Fruit fly (Drosophila melanogaster) whole organism, adult: ENCODE measurements around the gene CG6726.

Experiments
- CG11617 ChIP-seq: fragments of 200-800 bp; sonication (Bioruptor generic); optimal IDR thresholded peaks from 2 replicates; lab custom pipeline; 2017; ENCODE audit warnings: mild to moderate bottlenecking, missing biosample characterization, missing genetic modification reagents, missing genetic modification characterization
- CG12768 ChIP-seq: fragments of 200-800 bp; sonication (Bioruptor generic); optimal IDR thresholded peaks from 2 replicates; lab custom pipeline; 2017; ENCODE audit warnings: missing biosample characterization, missing genetic modification characterization, mild to moderate bottlenecking, moderate library complexity, missing genetic modification reagents
- CG14711 ChIP-seq: fragments of 200-800 bp; sonication (Bioruptor generic); optimal IDR thresholded peaks from 2 replicates; lab custom pipeline; 2018; ENCODE audit warnings: missing biosample characterization, mild to moderate bottlenecking, missing genetic modification characterization, moderate library complexity
- CG1620 ChIP-seq: fragments of 200-800 bp; sonication (Bioruptor generic); optimal IDR thresholded peaks from 2 replicates; lab custom pipeline; 2016; ENCODE audit warnings: missing biosample characterization, missing genetic modification characterization
- CG33017 ChIP-seq: fragments of 200-800 bp; sonication (Bioruptor generic); optimal IDR thresholded peaks from 2 replicates; lab custom pipeline; 2018; ENCODE audit warnings: missing biosample characterization, mild to moderate bottlenecking, missing genetic modification characterization, moderate library complexity
- CG5204 ChIP-seq: fragments of 200-800 bp; sonication (Bioruptor generic); optimal IDR thresholded peaks from 2 replicates; lab custom pipeline; 2016; ENCODE audit warnings: missing biosample characterization, missing genetic modification characterization
- CG7045 ChIP-seq: fragments of 200-800 bp; sonication (Bioruptor generic); optimal IDR thresholded peaks from 2 replicates; lab custom pipeline; 2017; ENCODE audit warnings: missing biosample characterization, mild to moderate bottlenecking, missing genetic modification characterization
- CG7101 ChIP-seq: fragments of 200-800 bp; sonication (Bioruptor generic); optimal IDR thresholded peaks from 2 replicates; lab custom pipeline; 2018; ENCODE audit warnings: missing biosample characterization, mild to moderate bottlenecking, missing genetic modification characterization, moderate library complexity
- Clk ChIP-seq: fragments of 200-800 bp; sonication (Bioruptor generic); optimal IDR thresholded peaks from 2 replicates; lab custom pipeline; 2017; ENCODE audit warnings: missing biosample characterization, missing genetic modification characterization
- Crg-1 ChIP-seq: fragments of 200-800 bp; sonication (Bioruptor generic); optimal IDR thresholded peaks from 2 replicates; lab custom pipeline; 2016; ENCODE audit warnings: missing biosample characterization, missing genetic modification characterization
- Hr96 ChIP-seq: fragments of 200-800 bp; sonication (Bioruptor generic); optimal IDR thresholded peaks from 2 replicates; lab custom pipeline; 2016; ENCODE audit warnings: missing biosample characterization, missing genetic modification characterization
- Mnt ChIP-seq: fragments of 200-800 bp; sonication (Bioruptor generic); optimal IDR thresholded peaks from 2 replicates; lab custom pipeline; 2016; ENCODE audit warnings: missing biosample characterization, mild to moderate bottlenecking, missing genetic modification characterization
- bab1 ChIP-seq: fragments of 200-800 bp; sonication (Bioruptor generic); optimal IDR thresholded peaks from 3 replicates; lab custom pipeline; 2019; ENCODE audit warnings: missing biosample characterization, mild to moderate bottlenecking, missing genetic modification characterization, moderate library complexity
- cic ChIP-seq: fragments of 200-800 bp; sonication (Bioruptor generic); optimal IDR thresholded peaks from 2 replicates; lab custom pipeline; 2017; ENCODE audit warnings: missing biosample characterization, mild to moderate bottlenecking, missing genetic modification characterization, moderate library complexity
- cnc ChIP-seq, 2 experiments: fragments of >200 bp; optimal IDR thresholded peaks; 2 replicates each; lab custom pipeline; 2017
- kay ChIP-seq: fragments of 200-800 bp; sonication (Bioruptor generic); peaks from one replicate; lab custom pipeline; 2016; ENCODE audit warnings: missing biosample characterization, missing genetic modification characterization, borderline replicate concordance
- ovo ChIP-seq: fragments of 200-800 bp; sonication (Bioruptor generic); optimal IDR thresholded peaks from 2 replicates; lab custom pipeline; 2016; ENCODE audit warnings: missing biosample characterization, missing genetic modification characterization
- pad ChIP-seq: fragments of 200-800 bp; sonication (Bioruptor generic); optimal IDR thresholded peaks from 3 replicates; lab custom pipeline; 2017; ENCODE audit warnings: missing biosample characterization, missing genetic modification characterization, mild to moderate bottlenecking, moderate library complexity, missing genetic modification reagents
- tj ChIP-seq: fragments of 200-800 bp; sonication (Bioruptor generic); optimal IDR thresholded peaks from 3 replicates; lab custom pipeline; 2017; ENCODE audit warnings: missing biosample characterization, mild to moderate bottlenecking, missing genetic modification characterization, moderate library complexity
- toe ChIP-seq: fragments of 200-800 bp; sonication (Bioruptor generic); optimal IDR thresholded peaks from 2 replicates; lab custom pipeline; 2016; ENCODE audit warnings: missing biosample characterization, missing genetic modification characterization

CG6726 gene

DNA sequence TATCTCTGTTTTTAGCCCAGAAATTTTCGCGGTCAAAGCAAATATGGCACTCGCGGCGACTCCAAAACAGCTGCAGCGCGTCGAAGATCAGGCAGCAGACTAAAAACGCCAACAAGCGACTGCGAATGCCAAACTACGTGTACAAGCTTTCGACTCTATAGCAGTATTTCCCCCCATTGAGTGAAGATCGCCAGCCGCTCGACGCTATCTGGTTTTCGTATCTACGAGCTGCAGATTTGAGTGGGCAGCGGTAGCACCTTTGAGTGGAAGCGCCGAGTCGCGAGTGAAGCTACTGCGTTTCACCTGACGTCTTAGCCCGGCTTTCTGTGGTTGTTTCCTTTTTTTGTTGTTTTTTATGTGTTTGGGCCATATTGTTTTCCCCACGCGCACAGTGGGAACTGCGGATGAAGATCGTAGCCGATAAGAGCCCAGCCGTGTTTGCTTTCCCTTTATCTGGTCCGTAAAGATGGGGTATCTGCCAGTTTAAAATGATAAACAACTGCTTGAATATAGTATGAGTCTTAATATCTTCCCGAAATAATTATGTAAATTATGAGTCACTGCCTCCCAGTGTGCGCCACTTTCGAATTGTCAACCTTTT, 43.3 kb upstream of the CG6726 start, which contains the start of gene CG17121:
CG17121 (minus strand) TSS at position 126 of the 601 bp plus-strand sequence.
- TF ChIP-seq CG5204 (no peak), pad (GFP tag; lab: Kevin White, UChicago) (peak; percentile 20), Clk (no peak), Mnt (GFP tag; lab: Kevin White, UChicago) (peak; percentile 2), CG11617 (GFP tag; lab: Kevin White, UChicago) (no peak), CG14711 (tag; lab: Kevin White, UChicago) (no peak), kay (no peak), cic (peak; percentile 70)

DNA sequence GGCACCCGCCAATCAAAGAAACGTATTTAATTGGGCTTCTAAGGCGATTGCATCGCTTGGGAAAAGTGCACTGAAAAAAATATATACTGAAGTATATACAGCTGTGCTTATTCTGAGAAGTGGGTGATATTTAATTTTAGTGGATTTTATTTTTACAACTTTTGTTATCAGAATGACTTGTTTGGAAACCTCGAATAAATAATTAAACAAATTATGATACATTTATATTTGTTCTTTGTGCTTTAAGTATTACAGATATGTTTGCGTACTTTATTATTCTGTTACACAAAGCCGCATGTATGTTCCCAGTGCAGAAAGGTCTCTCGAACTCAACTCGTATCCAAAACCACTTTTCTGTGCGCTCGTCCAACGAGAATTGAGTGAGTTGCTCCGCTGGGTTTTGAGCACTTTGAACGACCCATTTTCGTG, 42.8 kb upstream of the CG6726 start:
- TF ChIP-seq CG5204 (peak; percentile 63), Hr96 (GFP tag; lab: Kevin White, UChicago) (peak; percentile 44), CG14711 (tag; lab: Kevin White, UChicago) (peak; percentile 30), CG33017 (tag; lab: Kevin White, UChicago) (peak; percentile 54), CG11617 (GFP tag; lab: Kevin White, UChicago) (peak; percentile 51), kay (no peak), toe (peak; percentile 49), pad (GFP tag; lab: Kevin White, UChicago) (no peak), CG7101 (peak; percentile 63), CG7045 (GFP tag; lab: Kevin White, UChicago) (peak; percentile 64), Crg-1 (no peak), CG12768 (peak; percentile 44), bab1 (GFP tag; lab: Kevin White, UChicago) (peak; percentile 11)

DNA sequence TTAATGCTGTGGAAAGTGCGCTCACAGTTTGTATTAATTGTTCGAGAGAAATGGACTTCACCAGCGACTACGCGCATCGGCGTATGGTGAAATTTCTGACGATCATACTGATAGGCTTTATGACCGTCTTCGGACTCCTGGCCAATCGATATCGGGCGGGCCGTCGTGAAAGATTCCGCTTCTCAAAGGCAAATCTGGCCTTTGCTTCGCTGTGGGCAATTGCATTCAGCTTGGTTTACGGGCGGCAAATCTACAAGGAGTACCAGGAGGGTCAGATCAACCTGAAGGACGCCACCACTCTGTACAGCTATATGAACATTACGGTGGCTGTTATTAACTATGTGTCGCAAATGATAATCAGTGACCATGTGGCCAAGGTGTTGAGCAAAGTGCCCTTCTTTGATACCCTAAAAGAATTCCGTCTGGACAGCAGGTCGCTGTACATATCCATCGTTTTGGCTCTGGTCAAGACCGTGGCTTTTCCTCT, 39.8 kb upstream of the CG6726 start, which contains the start of gene Gr94a:
Gr94a (plus strand) TSS at position 51 of the 487 bp plus-strand sequence.
- TF ChIP-seq CG14711 (tag; lab: Kevin White, UChicago) = no peak
- no peak for TF ChIP-seq cnc (optimal IDR thresholded peaks at IDR 0.05; lab: Kevin White, UChicago)
- TF ChIP-seq kay = no peak
- TF ChIP-seq Crg-1 = no peak
- TF ChIP-seq Hr96 (GFP tag; lab: Kevin White, UChicago) = no peak
- no peak for TF ChIP-seq CG12768
- no peak for TF ChIP-seq ovo (GFP tag; lab: Kevin White, UChicago)
- no peak for TF ChIP-seq Mnt (GFP tag; lab: Kevin White, UChicago)
- no peak for TF ChIP-seq CG7045 (GFP tag; lab: Kevin White, UChicago)
- no peak for TF ChIP-seq toe
- TF ChIP-seq CG33017 (tag; lab: Kevin White, UChicago) = no peak

DNA sequence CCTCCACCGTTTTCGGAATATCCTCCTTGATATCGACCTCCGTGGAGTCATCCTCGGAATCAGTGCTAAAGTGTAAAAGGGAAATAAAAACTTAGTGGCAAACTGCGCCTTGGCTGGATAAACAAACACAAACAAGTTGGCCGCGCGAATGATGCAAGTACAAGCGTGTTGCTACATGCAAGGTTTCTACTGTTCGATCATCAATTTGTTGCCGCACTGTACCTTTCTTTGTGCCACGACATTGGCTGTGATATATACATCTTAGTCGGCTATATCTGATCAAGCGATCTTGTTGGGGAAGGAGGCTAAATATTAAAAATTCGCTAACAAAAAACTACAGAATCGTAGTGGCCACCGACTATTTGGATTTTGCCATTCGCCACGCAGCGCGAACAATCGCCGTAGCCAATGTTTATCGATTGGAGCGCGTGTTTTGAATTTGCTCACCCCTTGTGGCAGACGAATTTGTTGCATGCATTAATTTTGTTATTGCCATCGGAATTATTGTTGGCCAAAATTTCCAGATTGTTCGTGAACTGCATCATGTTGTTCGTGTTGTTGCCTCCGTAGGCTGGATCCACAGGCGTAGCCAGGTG, 38.3 kb upstream of the CG6726 start:
- TF ChIP-seq Crg-1 (no peak), toe (no peak), CG5204 (no peak), Mnt (GFP tag; lab: Kevin White, UChicago) (no peak), CG12768 (no peak), CG33017 (tag; lab: Kevin White, UChicago) (no peak), CG14711 (tag; lab: Kevin White, UChicago) (no peak), pad (GFP tag; lab: Kevin White, UChicago) (no peak), cic (no peak), ovo (GFP tag; lab: Kevin White, UChicago) (no peak)

DNA sequence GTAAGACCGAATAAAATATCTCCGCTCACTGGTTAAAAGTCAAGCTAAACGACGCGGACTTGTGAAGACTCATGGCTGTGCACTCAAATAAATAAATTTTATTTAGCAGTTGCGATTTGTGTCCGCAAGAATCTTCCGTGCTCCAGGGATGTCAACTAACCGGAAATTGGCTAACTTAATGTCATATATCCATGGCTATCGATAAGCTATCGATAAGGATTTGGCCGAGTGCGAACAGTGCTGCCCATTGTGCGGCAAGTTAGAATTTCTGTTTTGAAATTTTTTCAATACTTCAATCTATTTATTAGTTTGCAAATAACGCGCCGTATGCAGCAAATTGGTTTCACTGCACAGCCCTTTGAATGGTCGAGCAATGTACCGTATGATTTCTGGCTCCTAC, 37.6 kb upstream of the CG6726 start, which contains the start of gene p53:
p53 (minus strand) TSS at position 147 of the 400 bp plus-strand sequence.
- TF ChIP-seq CG1620 (GFP tag; lab: Kevin White, UChicago) (peak; percentile 23), kay (no peak), Crg-1 (no peak), tj (GFP tag; lab: Kevin White, UChicago) (no peak), CG14711 (tag; lab: Kevin White, UChicago) (peak; percentile 51), CG12768 (no peak), Mnt (GFP tag; lab: Kevin White, UChicago) (peak; percentile 7), CG7045 (GFP tag; lab: Kevin White, UChicago) (no peak), CG7101 (peak; percentile 49), CG11617 (GFP tag; lab: Kevin White, UChicago) (peak; percentile 33), Hr96 (GFP tag; lab: Kevin White, UChicago) (peak; percentile 22), pad (GFP tag; lab: Kevin White, UChicago) (peak; percentile 18), toe (peak; percentile 35), Clk (no peak), bab1 (GFP tag; lab: Kevin White, UChicago) (peak; percentile 51), ovo (GFP tag; lab: Kevin White, UChicago) (no peak), cnc (optimal IDR thresholded peaks at IDR 0.05; lab: Kevin White, UChicago) (no peak), CG5204 (peak; percentile 35), cic (no peak)

DNA sequence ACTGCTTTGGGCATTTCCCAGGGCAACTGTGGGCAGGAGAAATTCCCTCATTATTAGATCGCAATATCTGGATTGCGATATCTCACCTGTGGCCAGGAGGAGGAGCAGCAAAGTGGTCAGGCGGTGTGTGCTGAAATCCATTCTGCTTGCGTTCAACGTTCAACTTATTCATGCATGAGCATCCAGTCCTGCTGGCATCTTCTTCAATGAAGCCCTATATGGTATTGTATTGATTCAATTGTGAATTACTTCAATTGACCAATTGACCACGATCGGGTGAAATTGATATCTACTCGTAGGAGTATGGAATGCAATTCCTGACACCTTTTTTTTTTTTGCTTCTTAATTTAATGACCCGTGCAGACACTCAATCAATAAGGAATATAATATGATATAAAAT, 35.4 kb upstream of the CG6726 start:
- TF ChIP-seq CG33017 (tag; lab: Kevin White, UChicago) (no peak), Mnt (GFP tag; lab: Kevin White, UChicago) (no peak)

DNA sequence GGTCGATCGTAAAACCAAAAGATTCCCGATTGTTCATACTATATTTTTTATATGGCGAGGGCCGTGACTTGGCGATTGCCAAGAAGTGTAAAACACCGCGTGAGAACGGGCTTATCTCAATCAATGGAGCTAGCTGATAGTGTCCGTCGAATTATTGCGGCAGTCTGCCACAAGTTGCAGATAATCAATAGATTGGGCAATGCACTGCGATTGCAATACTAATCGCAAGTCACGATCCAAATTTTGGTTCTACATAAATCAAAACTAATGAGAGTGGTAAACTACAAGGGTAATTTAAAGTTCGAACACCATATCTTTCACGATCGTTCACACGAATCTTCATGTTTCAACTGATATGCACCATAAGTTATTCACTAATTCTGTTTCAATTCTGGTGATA, 34.8 kb upstream of the CG6726 start:
- TF ChIP-seq cic (peak; percentile 11), Mnt (GFP tag; lab: Kevin White, UChicago) (peak; percentile 11), ovo (GFP tag; lab: Kevin White, UChicago) (no peak)
